Worm (Caenorhabditis elegans): ENCODE measurements around the gene bbs-4.

ce11 chrIII:9582240-9582639 is 29.8 kb downstream of the bbs-4 start, which contains the start of gene C48B4.3:
- TF ChIP-seq klf-2 (GFP tag; conservative IDR thresholded peaks at IDR 0.05) (no peak), cog-1 (tag; optimal IDR thresholded peaks at IDR 0.05) (no peak), ztf-23 (GFP tag; IDR thresholded peaks at IDR 0.05) (no peak), ref-1 (GFP tag; conservative IDR thresholded peaks at IDR 0.05) (no peak), tab-1 (GFP tag; IDR thresholded peaks at IDR 0.05) (no peak), med-1 (GFP tag; optimal IDR thresholded peaks at IDR 0.05; ENCODE audit: insufficient read depth) (no peak), flt-1 (GFP tag; IDR thresholded peaks at IDR 0.05) (no peak), ztf-29 (GFP tag; IDR thresholded peaks at IDR 0.05) (no peak), T22C8.4 (GFP tag; IDR thresholded peaks at IDR 0.05) (no peak)
